Worm (Caenorhabditis elegans) whole organism, L1 larva: ENCODE results near the gene nas-32.

Experiments
- C04F5.9 ChIP-seq: sonication (generic microtip); optimal IDR thresholded peaks from 2 replicates; lab custom pipeline; 2016; ENCODE audit warnings: missing genetic modification characterization, missing compliant biosample characterization
- C16A3.4 ChIP-seq: fragments of 150-350 bp; optimal IDR thresholded peaks from 2 replicates; lab custom pipeline; 2014; ENCODE audit warnings: missing biosample characterization, missing genetic modification characterization
- Y116A8C.19 ChIP-seq: sonication (generic microtip); optimal IDR thresholded peaks from 2 replicates; lab custom pipeline; 2016; ENCODE audit warnings: missing compliant biosample characterization, missing genetic modification characterization, borderline replicate concordance
- aha-1 ChIP-seq: fragments of 150-350 bp; optimal IDR thresholded peaks from 2 replicates; lab custom pipeline; 2014; ENCODE audit warnings: missing biosample characterization, missing genetic modification characterization
- blmp-1 ChIP-seq: fragments of 150-350 bp; optimal IDR thresholded peaks from 2 replicates; lab custom pipeline; 2014; ENCODE audit warnings: missing biosample characterization, missing genetic modification characterization
- ceh-63 ChIP-seq: fragments of 200-800 bp; sonication (Bioruptor generic); optimal IDR thresholded peaks from 2 replicates; lab custom pipeline; 2018; ENCODE audit warnings: mild to moderate bottlenecking, missing genetic modification characterization, missing compliant biosample characterization
- ceh-88 ChIP-seq: fragments of 200-800 bp; sonication (Bioruptor generic); IDR thresholded peaks from 2 replicates; pipeline ENCODE4 v1.3.6; 2022; ENCODE audit warnings: missing genetic modification characterization, missing compliant biosample characterization
- dpl-1 ChIP-seq, 3 experiments: fragments of 150-350 bp in 2 of 3; sonication (generic microtip) in 1 of 3; optimal IDR thresholded peaks; 2 replicates each; lab custom pipeline; 2014 to 2017; ENCODE audit warnings: missing biosample characterization in 3 of 3, missing genetic modification characterization in 3 of 3, missing genetic modification reagents in 3 of 3
- dsc-1 ChIP-seq: sonication (generic microtip); optimal IDR thresholded peaks from 2 replicates; lab custom pipeline; 2016; ENCODE audit warnings: mild to moderate bottlenecking, missing genetic modification characterization, missing compliant biosample characterization
- fkh-4 ChIP-seq: sonication (generic microtip); optimal IDR thresholded peaks from 2 replicates; lab custom pipeline; 2016; ENCODE audit warnings: missing compliant biosample characterization, missing genetic modification characterization, borderline replicate concordance
- fos-1 ChIP-seq: fragments of 150-350 bp; optimal IDR thresholded peaks from 2 replicates; lab custom pipeline; 2014; ENCODE audit warnings: missing biosample characterization, missing genetic modification characterization
- grh-1 ChIP-seq: fragments of 200-800 bp; sonication (Bioruptor generic); IDR thresholded peaks from 2 replicates; pipeline ENCODE4 v1.3.6; 2022; ENCODE audit warnings: missing genetic modification reagents, missing genetic modification characterization, missing compliant biosample characterization
- hlh-17 ChIP-seq: fragments of 200-800 bp; sonication (Bioruptor generic); optimal IDR thresholded peaks from 2 replicates; lab custom pipeline; 2018; ENCODE audit warnings: missing genetic modification characterization, mild to moderate bottlenecking, missing compliant biosample characterization, moderate library complexity, borderline replicate concordance
- irx-1 ChIP-seq: sonication (generic microtip); optimal IDR thresholded peaks from 2 replicates; lab custom pipeline; 2016; ENCODE audit warnings: missing genetic modification characterization, missing compliant biosample characterization
- jun-1 ChIP-seq: fragments of 150-350 bp; optimal IDR thresholded peaks from 2 replicates; lab custom pipeline; 2014; ENCODE audit warnings: missing biosample characterization, missing genetic modification reagents, missing genetic modification characterization
- lir-3 ChIP-seq: sonication (generic microtip); optimal IDR thresholded peaks from 2 replicates; lab custom pipeline; 2016; ENCODE audit warnings: mild to moderate bottlenecking, missing genetic modification characterization, moderate library complexity, missing compliant biosample characterization; ENCODE audit not compliant: poor library complexity
- mef-2 ChIP-seq: fragments of 150-350 bp; optimal IDR thresholded peaks from 2 replicates; lab custom pipeline; 2014; ENCODE audit warnings: missing biosample characterization, missing genetic modification characterization
- nhr-11 ChIP-seq: fragments of 150-350 bp; optimal IDR thresholded peaks from 2 replicates; lab custom pipeline; 2014; ENCODE audit warnings: missing biosample characterization, missing genetic modification characterization
- nhr-12 ChIP-seq: sonication (generic microtip); optimal IDR thresholded peaks from 2 replicates; lab custom pipeline; 2017; ENCODE audit warnings: missing biosample characterization, missing genetic modification characterization
- nhr-19 ChIP-seq: fragments of 200-800 bp; sonication (Bioruptor generic); conservative IDR thresholded peaks from 2 replicates; pipeline ENCODE4 v1.3.6; 2022; ENCODE audit warnings: missing genetic modification characterization, missing compliant biosample characterization
- nhr-20 ChIP-seq: sonication (generic microtip); optimal IDR thresholded peaks from 2 replicates; lab custom pipeline; 2016; ENCODE audit warnings: mild to moderate bottlenecking, missing genetic modification characterization, missing compliant biosample characterization
- nhr-237 ChIP-seq: fragments of 150-350 bp; optimal IDR thresholded peaks from 2 replicates; lab custom pipeline; 2014; ENCODE audit warnings: missing biosample characterization, missing genetic modification characterization
- nhr-71 ChIP-seq: sonication (generic microtip); optimal IDR thresholded peaks from 2 replicates; lab custom pipeline; 2016; ENCODE audit warnings: mild to moderate bottlenecking, missing genetic modification characterization, moderate library complexity, missing compliant biosample characterization
- nhr-76 ChIP-seq: sonication (generic microtip); optimal IDR thresholded peaks from 2 replicates; lab custom pipeline; 2017; ENCODE audit warnings: missing biosample characterization, missing genetic modification characterization
- nhr-77 ChIP-seq: fragments of 150-350 bp; optimal IDR thresholded peaks from 2 replicates; lab custom pipeline; 2014; ENCODE audit warnings: missing biosample characterization, missing genetic modification characterization
- nhr-90 ChIP-seq: sonication (generic microtip); optimal IDR thresholded peaks from 2 replicates; lab custom pipeline; 2016; ENCODE audit warnings: mild to moderate bottlenecking, missing genetic modification characterization, missing compliant biosample characterization; ENCODE audit not compliant: poor library complexity
- pag-3 ChIP-seq: sonication (generic microtip); optimal IDR thresholded peaks from 2 replicates; lab custom pipeline; 2017; ENCODE audit warnings: missing genetic modification characterization, mild to moderate bottlenecking, missing compliant biosample characterization, antibody characterized with exemption, borderline replicate concordance; ENCODE audit not compliant: insufficient read depth
- snpc-4 ChIP-seq: fragments of 150-350 bp; optimal IDR thresholded peaks from 2 replicates; lab custom pipeline; 2014; ENCODE audit warnings: missing biosample characterization, missing genetic modification characterization
- sox-4 ChIP-seq: sonication (generic microtip); optimal IDR thresholded peaks from 2 replicates; lab custom pipeline; 2016; ENCODE audit warnings: missing genetic modification characterization, missing compliant biosample characterization
- swsn-7 ChIP-seq: sonication (generic microtip); optimal IDR thresholded peaks from 2 replicates; lab custom pipeline; 2016; ENCODE audit warnings: missing genetic modification characterization, missing compliant biosample characterization
- tbx-2 ChIP-seq: sonication (generic microtip); optimal IDR thresholded peaks from 2 replicates; lab custom pipeline; 2016; ENCODE audit warnings: missing genetic modification characterization, missing compliant biosample characterization
- tlp-1 ChIP-seq: fragments of 150-350 bp; optimal IDR thresholded peaks from 2 replicates; lab custom pipeline; 2014; ENCODE audit warnings: missing biosample characterization, missing genetic modification characterization
- unc-130 ChIP-seq: fragments of 150-350 bp; optimal IDR thresholded peaks from 2 replicates; lab custom pipeline; 2017; ENCODE audit warnings: missing biosample characterization, missing genetic modification characterization, inconsistent platforms
- unc-98 ChIP-seq: fragments of 200-800 bp; sonication (Bioruptor generic); IDR thresholded peaks from 2 replicates; pipeline ENCODE4 v1.3.6; 2022; ENCODE audit warnings: missing genetic modification characterization, missing compliant biosample characterization
- zip-4 ChIP-seq: fragments of 200-800 bp; sonication (Bioruptor generic); optimal IDR thresholded peaks from 2 replicates; lab custom pipeline; 2018; ENCODE audit warnings: mild to moderate bottlenecking, missing genetic modification characterization, moderate library complexity, missing compliant biosample characterization

The nas-32 gene

ce11 chrV:878567-878966, 20.4 kb downstream of the nas-32 start, which contains the start of gene T02B11.8:
Gene T02B11.8, minus strand, starts transcription at chrV:878667.
- TF ChIP-seq swsn-7 (tag; lab: Kevin White, UChicago), result no peak
- no peak for TF ChIP-seq pag-3 (tag; lab: Kevin White, UChicago)
- no peak for TF ChIP-seq hlh-17

- TF ChIP-seq sox-4 (tag; lab: Kevin White, UChicago), result no peak
- TF ChIP-seq lir-3 (tag; lab: Kevin White, UChicago), result no peak
- TF ChIP-seq C04F5.9 (tag; lab: Kevin White, UChicago), result no peak
- no peak for TF ChIP-seq nhr-12 (tag; lab: Kevin White, UChicago)
Measured at ce11 chrV:875945-876344, 23.0 kb downstream of the nas-32 start, which contains the start of gene T02B11.9. Gene T02B11.9, plus strand, starts transcription at chrV:876245.

ce11 chrV:871029-871428, 28.0 kb downstream of the nas-32 start, which contains the start of gene T02B11.4:
Gene T02B11.4, minus strand, starts transcription at chrV:871129.
- TF ChIP-seq dsc-1 (tag; lab: Kevin White, UChicago) (no peak), mef-2 (no peak)

ce11 chrV:866729-867128, 32.3 kb downstream of the nas-32 start, which contains the start of gene T02B11.3:
Gene T02B11.3, minus strand, starts transcription at chrV:866829.
- TF ChIP-seq ceh-88 (GFP tag; lab: Robert Waterston, UW) (no peak), fos-1 (tag; lab: Kevin White, UChicago) (no peak), fkh-4 (no peak), zip-4 (GFP tag; lab: Kevin White, UChicago) (no peak), dsc-1 (tag; lab: Kevin White, UChicago) (no peak), nhr-237 (tag; lab: Kevin White, UChicago) (no peak), nhr-20 (tag; lab: Kevin White, UChicago) (no peak), irx-1 (tag; lab: Kevin White, UChicago) (no peak), unc-98 (no peak), tbx-2 (tag; lab: Kevin White, UChicago) (no peak)

ce11 chrV:858841-859456, 40.0 kb downstream of the nas-32 start:
- no peak for TF ChIP-seq nhr-19 (GFP tag; lab: Robert Waterston, UW)
- no peak for TF ChIP-seq C16A3.4 (tag; lab: Kevin White, UChicago)
- TF ChIP-seq snpc-4 (tag; lab: Kevin White, UChicago), result peak; percentile 91
- no peak for TF ChIP-seq unc-130 (tag; lab: Kevin White, UChicago)

- TF ChIP-seq nhr-11 (tag; lab: Kevin White, UChicago), result no peak
- TF ChIP-seq ceh-63, result no peak
- no peak for TF ChIP-seq jun-1 (tag; lab: Kevin White, UChicago)
- TF ChIP-seq hlh-17, result no peak
- TF ChIP-seq tlp-1 (tag; lab: Kevin White, UChicago), result no peak
- TF ChIP-seq dpl-1 (GFP tag; optimal IDR thresholded peaks at IDR 0.05; lab: Kevin White, UChicago), result no peak
- no peak for TF ChIP-seq nhr-71
- TF ChIP-seq aha-1 (tag; lab: Kevin White, UChicago), result no peak
- TF ChIP-seq grh-1 (GFP tag; lab: Robert Waterston, UW), result no peak
- no peak for TF ChIP-seq nhr-90 (tag; lab: Kevin White, UChicago)
- TF ChIP-seq nhr-76, result no peak
- no peak for TF ChIP-seq swsn-7 (tag; lab: Kevin White, UChicago)
- no peak for TF ChIP-seq nhr-77
- no peak for TF ChIP-seq Y116A8C.19 (tag; lab: Kevin White, UChicago)
- no peak for TF ChIP-seq blmp-1 (tag; lab: Kevin White, UChicago)
Measured at ce11 chrV:856549-856948, 42.4 kb downstream of the nas-32 start, which contains the start of gene K09C6.2. Gene K09C6.2, plus strand, starts transcription at chrV:856849.
